Fruit fly (Drosophila melanogaster): ENCODE results near the gene Ggamma30A.

The Ggamma30A gene

dm6 chr2L:9237212-9238031, 18.9 kb upstream of the Ggamma30A start:
- no peak for TF ChIP-seq OdsH (GFP tag; optimal IDR thresholded peaks at IDR 0.05)
- TF ChIP-seq br (GFP tag; optimal IDR thresholded peaks at IDR 0.05) = no peak
- peak; percentile 9 for TF ChIP-seq Hr83 (GFP tag; optimal IDR thresholded peaks at IDR 0.05; ENCODE audit: poor library complexity, severe bottlenecking)
- no peak for TF ChIP-seq sage (GFP tag; optimal IDR thresholded peaks at IDR 0.05)
- TF ChIP-seq Hnf4 (GFP tag; optimal IDR thresholded peaks at IDR 0.05) = no peak
- TF ChIP-seq dmrt93B (GFP tag; optimal IDR thresholded peaks at IDR 0.05) = no peak
- TF ChIP-seq CG9705 (GFP tag; optimal IDR thresholded peaks at IDR 0.05) = no peak
- no peak for TF ChIP-seq CG32264 (GFP tag; optimal IDR thresholded peaks at IDR 0.05)
- TF ChIP-seq Dfd (GFP tag; optimal IDR thresholded peaks at IDR 0.05) = no peak
- no peak for TF ChIP-seq fru (GFP tag; optimal IDR thresholded peaks at IDR 0.05)
- TF ChIP-seq jim (GFP tag; optimal IDR thresholded peaks at IDR 0.05) = peak; percentile 26
- peak; percentile 34 for TF ChIP-seq brk (GFP tag; optimal IDR thresholded peaks at IDR 0.05)
- TF ChIP-seq Dif (GFP tag; optimal IDR thresholded peaks at IDR 0.05; ENCODE audit: partially characterized antibody) = peak; percentile 91
- TF ChIP-seq foxo (GFP tag; optimal IDR thresholded peaks at IDR 0.05) = peak in 1 of 2 experiments; percentile 10
- no peak for TF ChIP-seq Sp1 (GFP tag; optimal IDR thresholded peaks at IDR 0.05)
- peak; percentile 48 for TF ChIP-seq N (GFP tag; optimal IDR thresholded peaks at IDR 0.05)
- no peak for TF ChIP-seq Myc (optimal IDR thresholded peaks at IDR 0.05)
- no peak for TF ChIP-seq tai (GFP tag; optimal IDR thresholded peaks at IDR 0.05)
- no peak for TF ChIP-seq sv (GFP tag; optimal IDR thresholded peaks at IDR 0.05)
- TF ChIP-seq dsf (GFP tag; optimal IDR thresholded peaks at IDR 0.05; ENCODE audit: borderline replicate concordance) = no peak
- peak; percentile 26 for TF ChIP-seq CrebA (GFP tag; optimal IDR thresholded peaks at IDR 0.05; ENCODE audit: borderline replicate concordance)
- no peak for TF ChIP-seq HLH106 (tag; optimal IDR thresholded peaks at IDR 0.05)
- TF ChIP-seq Jra (GFP tag; optimal IDR thresholded peaks at IDR 0.05) = no peak
- TF ChIP-seq Mio (GFP tag; optimal IDR thresholded peaks at IDR 0.05) = no peak
- TF ChIP-seq Rel (GFP tag; optimal IDR thresholded peaks at IDR 0.05) = peak; percentile 10
- TF ChIP-seq Rel (tag; optimal IDR thresholded peaks at IDR 0.05) = peak; percentile 20
- no peak for TF ChIP-seq woc (GFP tag; optimal IDR thresholded peaks at IDR 0.05)
- no peak for TF ChIP-seq Hr78 (GFP tag; optimal IDR thresholded peaks at IDR 0.05)
- TF ChIP-seq dl (GFP tag; optimal IDR thresholded peaks at IDR 0.05; ENCODE audit: insufficient read depth in 1 of 2, partially characterized antibody in 2 of 2) = peak; percentile 81 to 84
- TF ChIP-seq usp (GFP tag; optimal IDR thresholded peaks at IDR 0.05) = no peak
- TF ChIP-seq psq (GFP tag; optimal IDR thresholded peaks at IDR 0.05) = peak; percentile 47
- peak; percentile 85 for TF ChIP-seq h (GFP tag; optimal IDR thresholded peaks at IDR 0.05)

dm6 chr2L:9244263-9244662, 12.1 kb upstream of the Ggamma30A start:
- TF ChIP-seq Hnf4 (GFP tag; optimal IDR thresholded peaks at IDR 0.05) (no peak), Dfd (GFP tag; optimal IDR thresholded peaks at IDR 0.05) (peak; percentile 31)

- TF ChIP-seq tai (GFP tag; optimal IDR thresholded peaks at IDR 0.05) (no peak), OdsH (GFP tag; optimal IDR thresholded peaks at IDR 0.05) (no peak), Jra (GFP tag; optimal IDR thresholded peaks at IDR 0.05) (no peak), dmrt93B (GFP tag; optimal IDR thresholded peaks at IDR 0.05) (no peak), usp (GFP tag; optimal IDR thresholded peaks at IDR 0.05) (no peak), rgr (GFP tag; optimal IDR thresholded peaks at IDR 0.05) (no peak), HLH106 (tag; optimal IDR thresholded peaks at IDR 0.05) (no peak), N (GFP tag; optimal IDR thresholded peaks at IDR 0.05) (no peak), Dif (GFP tag; optimal IDR thresholded peaks at IDR 0.05; ENCODE audit: partially characterized antibody) (no peak), dsf (GFP tag; optimal IDR thresholded peaks at IDR 0.05; ENCODE audit: borderline replicate concordance) (no peak), CG32264 (GFP tag; optimal IDR thresholded peaks at IDR 0.05) (no peak), Abd-B (GFP tag; optimal IDR thresholded peaks at IDR 0.05) (no peak), Hr78 (GFP tag; optimal IDR thresholded peaks at IDR 0.05) (no peak), ey (GFP tag; optimal IDR thresholded peaks at IDR 0.05) (no peak), Rel (GFP tag; optimal IDR thresholded peaks at IDR 0.05) (no peak), Rel (tag; optimal IDR thresholded peaks at IDR 0.05) (no peak)
Observed at dm6 chr2L:9250942-9251341, 5.4 kb upstream of the Ggamma30A start, which contains the start of gene aust. aust (minus strand) TSS chr2L:9251042.
